Fruit fly (Drosophila melanogaster) whole organism, embryonic: ENCODE measurements around the gene CG42558.
A peak's percentile ranks its signal among the peaks of the same experiment; 100 is the strongest.

Source experiments
- ATbp ChIP-seq: fragments of 200-800 bp; sonication (Bioruptor generic); optimal IDR thresholded peaks from 2 replicates; lab custom pipeline; 2017; ENCODE audit warnings: missing biosample characterization, mild to moderate bottlenecking, missing genetic modification characterization, missing genetic modification reagents
- CG10366 ChIP-seq: fragments of 200-800 bp; sonication (Bioruptor generic); IDR thresholded peaks from 2 replicates; pipeline ENCODE4 v1.3.6; 2022; ENCODE audit warnings: missing biosample characterization, missing genetic modification characterization
- CG10565 ChIP-seq: fragments of 200-800 bp; sonication (Bioruptor generic); optimal IDR thresholded peaks from 3 replicates; lab custom pipeline; 2016; ENCODE audit warnings: missing biosample characterization, mild to moderate bottlenecking, missing genetic modification characterization
- CG11456 ChIP-seq: fragments of 200-800 bp; sonication (Bioruptor generic); IDR thresholded peaks from 3 replicates; pipeline ENCODE4 v1.3.6; 2022; ENCODE audit warnings: missing biosample characterization, missing genetic modification characterization
- CG11504 ChIP-seq: fragments of 200-800 bp; sonication (Bioruptor generic); optimal IDR thresholded peaks from 3 replicates; lab custom pipeline; 2019; ENCODE audit warnings: missing biosample characterization, mild to moderate bottlenecking, missing genetic modification characterization, moderate library complexity
- CG12299 ChIP-seq: fragments of 200-800 bp; sonication (Bioruptor generic); optimal IDR thresholded peaks from 2 replicates; lab custom pipeline; 2018; ENCODE audit warnings: missing biosample characterization, mild to moderate bottlenecking, missing genetic modification characterization
- CG13424 ChIP-seq: fragments of 200-800 bp; sonication (Bioruptor generic); optimal IDR thresholded peaks from 2 replicates; lab custom pipeline; 2019; ENCODE audit warnings: missing biosample characterization, mild to moderate bottlenecking, missing genetic modification characterization, moderate library complexity
- CG14050 ChIP-seq: fragments of 200-800 bp; sonication (Bioruptor generic); IDR thresholded peaks from 3 replicates; pipeline ENCODE4 v1.3.6; 2022; ENCODE audit warnings: missing biosample characterization, missing genetic modification characterization
- CG14667 ChIP-seq: fragments of 200-800 bp; sonication (Bioruptor generic); IDR thresholded peaks from 2 replicates; pipeline ENCODE4 v1.3.6; 2022; ENCODE audit warnings: missing biosample characterization, missing genetic modification characterization
- CG16779 ChIP-seq: fragments of 200-800 bp; sonication (Bioruptor generic); IDR thresholded peaks from 2 replicates; pipeline ENCODE4 v1.3.6; 2022; ENCODE audit warnings: missing biosample characterization, missing genetic modification characterization
- CG2199 ChIP-seq: fragments of 200-800 bp; sonication (Bioruptor generic); IDR thresholded peaks from 3 replicates; pipeline ENCODE4 v1.3.6; 2022; ENCODE audit warnings: missing biosample characterization, missing genetic modification characterization
- CG2712 ChIP-seq: fragments of 200-800 bp; optimal IDR thresholded peaks from 3 replicates; lab custom pipeline; 2019; ENCODE audit warnings: missing biosample characterization, mild to moderate bottlenecking, missing genetic modification characterization, moderate library complexity
- CG2889 ChIP-seq: fragments of 200-800 bp; sonication (Bioruptor generic); IDR thresholded peaks from 3 replicates; pipeline ENCODE4 v1.3.6; 2022; ENCODE audit warnings: missing biosample characterization, missing genetic modification characterization
- CG31441 ChIP-seq: fragments of 200-800 bp; sonication (Bioruptor generic); IDR thresholded peaks from 2 replicates; pipeline ENCODE4 v1.3.6; 2022; ENCODE audit warnings: missing biosample characterization, missing genetic modification characterization
- CG34376 ChIP-seq: fragments of 200-800 bp; sonication (Bioruptor generic); optimal IDR thresholded peaks from 2 replicates; lab custom pipeline; 2018; ENCODE audit warnings: missing biosample characterization, mild to moderate bottlenecking, missing genetic modification characterization
- CG34422 ChIP-seq: fragments of 200-800 bp; sonication (Bioruptor generic); IDR thresholded peaks from 3 replicates; pipeline ENCODE4 v1.3.6; 2022; ENCODE audit warnings: missing biosample characterization, missing genetic modification characterization
- CG3726 ChIP-seq: fragments of 200-800 bp; sonication (Bioruptor generic); IDR thresholded peaks from 3 replicates; pipeline ENCODE4, ENCODE4 v1.3.6; 2022; ENCODE audit warnings: missing biosample characterization, missing genetic modification characterization
- CG4730 ChIP-seq: fragments of 200-800 bp; sonication (Bioruptor generic); IDR thresholded peaks from 2 replicates; pipeline ENCODE4 v1.3.6; 2022; ENCODE audit warnings: missing biosample characterization, missing genetic modification characterization
- CG7556 ChIP-seq: fragments of 200-800 bp; sonication (Bioruptor generic); optimal IDR thresholded peaks from 2 replicates; lab custom pipeline; 2017; ENCODE audit warnings: missing biosample characterization, mild to moderate bottlenecking, missing genetic modification characterization
- CG8478 ChIP-seq: fragments of >200 bp; optimal IDR thresholded peaks from 2 replicates; lab custom pipeline; 2018
- CG9727 ChIP-seq: fragments of 200-800 bp; sonication (Bioruptor generic); optimal IDR thresholded peaks from 3 replicates; lab custom pipeline; 2017; ENCODE audit warnings: missing biosample characterization, mild to moderate bottlenecking, missing genetic modification characterization
- CG9797 ChIP-seq: fragments of 200-800 bp; sonication (Bioruptor generic); optimal IDR thresholded peaks from 3 replicates; lab custom pipeline; 2018; ENCODE audit warnings: missing biosample characterization, mild to moderate bottlenecking, missing genetic modification characterization
- CG9932 ChIP-seq: fragments of 200-800 bp; sonication (Bioruptor generic); IDR thresholded peaks from 2 replicates; pipeline ENCODE4 v1.3.6; 2022; ENCODE audit warnings: missing biosample characterization, missing genetic modification characterization
- CrebB ChIP-seq: fragments of 200-800 bp; sonication (Bioruptor generic); optimal IDR thresholded peaks from 3 replicates; lab custom pipeline; 2018; ENCODE audit warnings: missing biosample characterization, mild to moderate bottlenecking, missing genetic modification characterization
- Deaf1 ChIP-seq: fragments of 200-800 bp; optimal IDR thresholded peaks from 3 replicates; lab custom pipeline; 2019; ENCODE audit warnings: missing biosample characterization, mild to moderate bottlenecking, missing genetic modification characterization, moderate library complexity
- Dfd ChIP-seq, 2 experiments: fragments of >200 bp; optimal IDR thresholded peaks; 2 replicates each; lab custom pipeline; 2017; ENCODE audit warnings: missing biosample characterization in 2 of 2, missing genetic modification characterization in 2 of 2
- Doc2 ChIP-seq: fragments of 200-800 bp; sonication (Bioruptor generic); IDR thresholded peaks from 2 replicates; pipeline ENCODE4 v1.3.6; 2022; ENCODE audit warnings: missing biosample characterization, missing genetic modification characterization
- Drgx ChIP-seq: fragments of 200-800 bp; sonication (Bioruptor generic); IDR thresholded peaks from 2 replicates; pipeline ENCODE4 v1.3.6; 2022; ENCODE audit warnings: missing biosample characterization, missing genetic modification characterization
- Ets65A ChIP-seq: fragments of 200-800 bp; sonication (Bioruptor generic); peaks from one replicate; lab custom pipeline; 2016; ENCODE audit warnings: missing biosample characterization, missing genetic modification characterization
- Gug ChIP-seq: fragments of 200-800 bp; sonication (Bioruptor generic); IDR thresholded peaks from 4 replicates; pipeline ENCODE4 v1.3.6; 2022; ENCODE audit warnings: missing biosample characterization, missing genetic modification characterization
- Max ChIP-seq: fragments of 200-800 bp; sonication (Bioruptor generic); optimal IDR thresholded peaks from 2 replicates; lab custom pipeline; 2016; ENCODE audit warnings: missing biosample characterization, mild to moderate bottlenecking, missing genetic modification characterization
- Ptx1 ChIP-seq: fragments of 200-800 bp; sonication (Bioruptor generic); IDR thresholded peaks from 2 replicates; pipeline ENCODE4 v1.3.6; 2022; ENCODE audit warnings: missing biosample characterization, missing genetic modification characterization
- Sin3A ChIP-seq: fragments of >200 bp; optimal IDR thresholded peaks from 2 replicates; lab custom pipeline; 2018
- Sox102F ChIP-seq: fragments of 200-800 bp; sonication (Bioruptor generic); optimal IDR thresholded peaks from 2 replicates; lab custom pipeline; 2018; ENCODE audit warnings: missing biosample characterization, mild to moderate bottlenecking, missing genetic modification characterization, moderate library complexity
- TFAM ChIP-seq: fragments of 200-800 bp; sonication (Bioruptor generic); optimal IDR thresholded peaks from 2 replicates; lab custom pipeline; 2017; ENCODE audit warnings: missing biosample characterization, missing genetic modification characterization, inconsistent platforms
- Trl ChIP-seq, 3 experiments: fragments of >200 bp in 2 of 3; fragments of 200-800 bp in 1 of 3; sonication (Bioruptor generic) in 1 of 3; optimal IDR thresholded peaks; 2 replicates in 1 of 3; 3 replicates in 2 of 3; lab custom pipeline; 2016 to 2017; ENCODE audit warnings: missing biosample characterization in 1 of 3, missing genetic modification characterization in 1 of 3
- az2 ChIP-seq: fragments of 200-800 bp; sonication (Bioruptor generic); optimal IDR thresholded peaks from 3 replicates; lab custom pipeline; 2016; ENCODE audit warnings: missing biosample characterization, missing genetic modification characterization
- bbx ChIP-seq: fragments of 200-800 bp; sonication (Bioruptor generic); IDR thresholded peaks from 2 replicates; pipeline ENCODE4 v1.3.6; 2022; ENCODE audit warnings: missing biosample characterization, missing genetic modification characterization; ENCODE audit not compliant: partially characterized antibody
- chif ChIP-seq, 2 experiments: fragments of 200-800 bp; sonication (Bioruptor generic); optimal IDR thresholded peaks; 3 replicates each; lab custom pipeline; 2016; ENCODE audit warnings: missing biosample characterization in 2 of 2, missing genetic modification characterization in 2 of 2
- dysf ChIP-seq: fragments of 200-800 bp; sonication (Bioruptor generic); IDR thresholded peaks from 3 replicates; pipeline ENCODE4 v1.3.6; 2022; ENCODE audit warnings: missing biosample characterization, missing genetic modification characterization
- gem ChIP-seq: fragments of 200-800 bp; sonication (Bioruptor generic); optimal IDR thresholded peaks from 2 replicates; lab custom pipeline; 2019; ENCODE audit warnings: missing biosample characterization, mild to moderate bottlenecking, missing genetic modification characterization, moderate library complexity
- gsb-n ChIP-seq: fragments of 200-800 bp; sonication (Bioruptor generic); optimal IDR thresholded peaks from 3 replicates; lab custom pipeline; 2018; ENCODE audit warnings: missing biosample characterization, mild to moderate bottlenecking, missing genetic modification characterization
- ham ChIP-seq: fragments of 200-800 bp; sonication (Bioruptor generic); IDR thresholded peaks from 2 replicates; pipeline ENCODE4 v1.3.6; 2022; ENCODE audit warnings: missing biosample characterization, missing genetic modification characterization
- ind ChIP-seq: fragments of 200-800 bp; sonication (Bioruptor generic); optimal IDR thresholded peaks from 3 replicates; lab custom pipeline; 2016; ENCODE audit warnings: missing biosample characterization, missing genetic modification characterization
- sens ChIP-seq: fragments of 200-800 bp; sonication (Bioruptor generic); peaks from one replicate; lab custom pipeline; 2016; ENCODE audit warnings: missing biosample characterization, missing genetic modification characterization
- seq ChIP-seq: fragments of 200-800 bp; sonication (Bioruptor generic); IDR thresholded peaks from 2 replicates; pipeline ENCODE4 v1.3.6; 2022; ENCODE audit warnings: missing biosample characterization, missing genetic modification characterization
- sr ChIP-seq: fragments of 200-800 bp; sonication (Bioruptor generic); IDR thresholded peaks from 3 replicates; pipeline ENCODE4 v1.3.6; 2022; ENCODE audit warnings: missing biosample characterization, missing genetic modification characterization
- stwl ChIP-seq: fragments of 200-800 bp; sonication (Bioruptor generic); optimal IDR thresholded peaks from 3 replicates; lab custom pipeline; 2018; ENCODE audit warnings: missing biosample characterization, mild to moderate bottlenecking, missing genetic modification characterization, moderate library complexity
- unpg ChIP-seq: fragments of 200-800 bp; sonication (Bioruptor generic); optimal IDR thresholded peaks from 3 replicates; lab custom pipeline; 2018; ENCODE audit warnings: missing biosample characterization, mild to moderate bottlenecking, missing genetic modification characterization, moderate library complexity
- usp ChIP-seq: fragments of >200 bp; optimal IDR thresholded peaks from 2 replicates; lab custom pipeline; 2017; ENCODE audit warnings: missing biosample characterization, missing genetic modification characterization
- zfh2 ChIP-seq: fragments of 200-800 bp; sonication (Bioruptor generic); optimal IDR thresholded peaks from 2 replicates; lab custom pipeline; 2016; ENCODE audit warnings: missing biosample characterization, missing genetic modification characterization

Gene CG42558

DNA sequence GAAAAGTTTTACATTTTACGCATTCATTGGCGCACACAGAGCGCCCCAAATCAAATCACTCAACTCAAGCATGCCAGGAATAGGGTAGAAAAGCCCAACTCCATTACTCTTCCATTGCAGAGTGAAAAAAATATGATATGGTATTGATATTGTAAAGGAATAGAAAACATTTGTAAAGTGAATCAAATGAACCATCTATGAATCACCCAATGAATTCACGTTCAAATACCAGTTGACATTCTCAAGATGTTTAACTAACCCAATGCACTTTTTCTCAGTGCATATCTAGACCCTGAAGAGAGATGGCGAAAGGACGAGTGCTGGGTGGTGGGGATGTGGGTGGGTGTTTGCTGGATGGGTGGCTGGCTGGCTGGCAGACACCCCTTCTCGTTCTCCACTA is 45.5 kb downstream of the CG42558 start (continued):
- TF ChIP-seq chif (GFP tag; optimal IDR thresholded peaks at IDR 0.05; lab: Kevin White, UChicago) (no peak), stwl (tag; lab: Kevin White, UChicago) (no peak), zfh2 (no peak), ind (peak; percentile 22), dysf (GFP tag; lab: Robert Waterston, UW) (peak; percentile 51; the same call in 1 of the 3 replicates), CG13424 (tag; lab: Kevin White, UChicago) (peak; percentile 26), CG10366 (GFP tag; lab: Robert Waterston, UW) (peak; percentile 27; the same call in 1 of the 2 replicates), Gug (peak; percentile 4; the same call in 1 of the 4 replicates), CG2199 (GFP tag; lab: Robert Waterston, UW) (no peak), CG2889 (GFP tag; lab: Robert Waterston, UW) (no peak), Ptx1 (GFP tag; lab: Robert Waterston, UW) (peak; percentile 56; the same call in 1 of the 2 replicates), CG14050 (GFP tag; lab: Robert Waterston, UW) (no peak), CG7556 (GFP tag; lab: Kevin White, UChicago) (peak; percentile 34), CG9797 (GFP tag; lab: Kevin White, UChicago) (no peak), Doc2 (no peak), CG9932 (0 out of 2 replicates have a peak, but pooled peaks have one; percentile 27), Trl (optimal IDR thresholded peaks at IDR 0.05; lab: Kevin White, UChicago) (no peak), Trl (GFP tag; optimal IDR thresholded peaks at IDR 0.05; lab: Kevin White, UChicago) (no peak), CG34376 (GFP tag; lab: Kevin White, UChicago) (no peak), CG16779 (GFP tag; lab: Robert Waterston, UW) (no peak), CG2712 (tag; lab: Kevin White, UChicago) (peak; percentile 5), CG31441 (GFP tag; lab: Robert Waterston, UW) (peak; percentile 10; the same call in 1 of the 2 replicates), CG3726 (GFP tag; lab: Robert Waterston, UW) (no peak), CG34422 (GFP tag; lab: Robert Waterston, UW) (0 out of 3 replicates have a peak, but pooled peaks have one; percentile 20), CG11504 (tag; lab: Kevin White, UChicago) (peak; percentile 53), Deaf1 (peak; percentile 1), Dfd (GFP tag; optimal IDR thresholded peaks at IDR 0.05; lab: Kevin White, UChicago) (no peak), sr (GFP tag; lab: Robert Waterston, UW) (no peak), gsb-n (tag; lab: Kevin White, UChicago) (no peak), az2 (GFP tag; lab: Kevin White, UChicago) (no peak), CG8478 (lab: Kevin White, UChicago) (no peak), CrebB (tag; lab: Kevin White, UChicago) (no peak), usp (no peak), TFAM (no peak)

dm6 chr3R:29981479-29981878 is 48.4 kb downstream of the CG42558 start:
- TF ChIP-seq Drgx (GFP tag; lab: Robert Waterston, UW) (peak; percentile 59), sens (GFP tag; lab: Kevin White, UChicago) (peak; percentile 7), CG34376 (GFP tag; lab: Kevin White, UChicago) (no peak), Sox102F (peak; percentile 4), CG4730 (GFP tag; lab: Robert Waterston, UW) (no peak), CG12299 (no peak)

DNA sequence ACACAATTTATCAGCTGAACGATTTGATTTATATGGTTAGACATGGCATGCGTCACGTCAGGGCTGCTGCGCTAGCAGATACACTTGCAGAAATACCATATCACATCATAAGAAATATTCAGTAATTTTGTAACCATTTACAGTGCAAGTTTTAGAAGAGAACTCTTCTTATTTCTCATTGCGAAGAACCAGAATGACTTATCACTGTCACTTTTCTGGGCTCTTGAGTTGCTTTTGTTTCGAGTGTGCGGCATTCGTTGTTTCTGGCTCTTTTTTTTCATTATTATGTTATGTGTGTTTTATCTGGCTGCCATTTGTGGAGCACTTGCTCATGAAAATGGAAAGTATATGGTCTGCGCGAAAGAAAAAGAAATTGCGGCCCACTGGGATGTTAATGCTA is 48.9 kb downstream of the CG42558 start:
- 0 out of 2 replicates have a peak, but pooled peaks have one; percentile 24 for TF ChIP-seq seq (GFP tag; lab: Robert Waterston, UW)
- TF ChIP-seq CG11456, result 0 out of 3 replicates have a peak, but pooled peaks have one; percentile 30
- TF ChIP-seq Doc2, result no peak
- peak; percentile 39 for TF ChIP-seq CG14667 (GFP tag; lab: Robert Waterston, UW)
- no peak for TF ChIP-seq CG10565
- peak; percentile 17 for TF ChIP-seq unpg
- TF ChIP-seq Sox102F, result peak; percentile 41
- no peak for TF ChIP-seq ATbp (GFP tag; lab: Kevin White, UChicago)
- peak; percentile 77 for TF ChIP-seq Drgx (GFP tag; lab: Robert Waterston, UW)
- TF ChIP-seq CG9727, result no peak
- TF ChIP-seq Max (GFP tag; lab: Kevin White, UChicago), result no peak
- TF ChIP-seq gem, result peak; percentile 37
- TF ChIP-seq Ets65A, result peak; percentile 7
- TF ChIP-seq bbx (GFP tag; lab: Robert Waterston, UW), result no peak
- TF ChIP-seq ham (GFP tag; lab: Robert Waterston, UW), result no peak
- TF ChIP-seq Sin3A (lab: Kevin White, UChicago), result no peak
